Fruit fly (Drosophila melanogaster) whole organism, embryonic: ENCODE results near the gene CG42445.

ENCODE experiments used
- Abd-B ChIP-seq: fragments of 200-800 bp; sonication (Bioruptor generic); optimal IDR thresholded peaks from 2 replicates; lab custom pipeline; 2018; ENCODE audit warnings: missing biosample characterization, mild to moderate bottlenecking, missing genetic modification characterization, moderate library complexity
- CG11398 ChIP-seq: fragments of 200-800 bp; sonication (Bioruptor generic); optimal IDR thresholded peaks from 2 replicates; lab custom pipeline; 2016; ENCODE audit warnings: missing biosample characterization, missing genetic modification characterization
- CG11504 ChIP-seq: fragments of 200-800 bp; sonication (Bioruptor generic); optimal IDR thresholded peaks from 3 replicates; lab custom pipeline; 2019; ENCODE audit warnings: missing biosample characterization, mild to moderate bottlenecking, missing genetic modification characterization, moderate library complexity
- CG11723 ChIP-seq: fragments of 200-800 bp; sonication (Bioruptor generic); optimal IDR thresholded peaks from 2 replicates; lab custom pipeline; 2017; ENCODE audit warnings: missing biosample characterization, mild to moderate bottlenecking, missing genetic modification characterization
- CG14441 ChIP-seq: fragments of 200-800 bp; sonication (Bioruptor generic); IDR thresholded peaks from 2 replicates; pipeline ENCODE4 v1.3.6; 2022; ENCODE audit warnings: missing biosample characterization, missing genetic modification characterization
- CG17612 ChIP-seq: fragments of 200-800 bp; sonication (Bioruptor generic); IDR thresholded peaks from 2 replicates; pipeline ENCODE4 v1.3.6; 2022; ENCODE audit warnings: missing biosample characterization, missing genetic modification characterization
- CG18011 ChIP-seq: fragments of 200-800 bp; sonication (Bioruptor generic); optimal IDR thresholded peaks from 2 replicates; lab custom pipeline; 2017; ENCODE audit warnings: missing biosample characterization, missing genetic modification characterization, mild to moderate bottlenecking, moderate library complexity, missing genotype
- CG2120 ChIP-seq: fragments of 200-800 bp; sonication (Bioruptor generic); optimal IDR thresholded peaks from 3 replicates; lab custom pipeline; 2016; ENCODE audit warnings: missing biosample characterization, missing genetic modification characterization
- CG31365 ChIP-seq: fragments of 200-800 bp; sonication (Bioruptor generic); optimal IDR thresholded peaks from 2 replicates; lab custom pipeline; 2018; ENCODE audit warnings: missing biosample characterization, mild to moderate bottlenecking, missing genetic modification characterization
- CG32767 ChIP-seq: fragments of 200-800 bp; sonication (Bioruptor generic); IDR thresholded peaks from 2 replicates; pipeline ENCODE4 v1.3.6; 2022; ENCODE audit warnings: missing biosample characterization, missing genetic modification characterization
- CG33557 ChIP-seq: fragments of 200-800 bp; sonication (Bioruptor generic); optimal IDR thresholded peaks from 2 replicates; lab custom pipeline; 2019; ENCODE audit warnings: missing biosample characterization, mild to moderate bottlenecking, missing genetic modification characterization, moderate library complexity
- CG6254 ChIP-seq: fragments of 200-800 bp; sonication (Bioruptor generic); optimal IDR thresholded peaks from 3 replicates; lab custom pipeline; 2017; ENCODE audit warnings: mild to moderate bottlenecking, missing biosample characterization, missing genetic modification reagents, missing genetic modification characterization
- CG7357 ChIP-seq: fragments of 200-800 bp; sonication (Bioruptor generic); IDR thresholded peaks from 3 replicates; pipeline ENCODE4 v1.3.6; 2022; ENCODE audit warnings: missing biosample characterization, missing genetic modification characterization
- CG7928 ChIP-seq: fragments of 200-800 bp; sonication (Bioruptor generic); optimal IDR thresholded peaks from 2 replicates; lab custom pipeline; 2017; ENCODE audit warnings: missing biosample characterization, mild to moderate bottlenecking, missing genetic modification characterization
- CG8944 ChIP-seq: fragments of 200-800 bp; sonication (Bioruptor generic); optimal IDR thresholded peaks from 3 replicates; lab custom pipeline; 2016; ENCODE audit warnings: missing biosample characterization, missing genetic modification characterization
- CG9437 ChIP-seq: fragments of 200-800 bp; sonication (Bioruptor generic); optimal IDR thresholded peaks from 2 replicates; lab custom pipeline; 2018; ENCODE audit warnings: missing biosample characterization, mild to moderate bottlenecking, missing genetic modification characterization
- Dp ChIP-seq: fragments of 200-800 bp; sonication (Bioruptor generic); optimal IDR thresholded peaks from 2 replicates; lab custom pipeline; 2018; ENCODE audit warnings: missing biosample characterization, mild to moderate bottlenecking, missing genetic modification characterization, moderate library complexity
- Drgx ChIP-seq: fragments of 200-800 bp; sonication (Bioruptor generic); IDR thresholded peaks from 2 replicates; pipeline ENCODE4 v1.3.6; 2022; ENCODE audit warnings: missing biosample characterization, missing genetic modification characterization
- Ets65A ChIP-seq: fragments of 200-800 bp; sonication (Bioruptor generic); peaks from one replicate; lab custom pipeline; 2016; ENCODE audit warnings: missing biosample characterization, missing genetic modification characterization
- HLHmδ ChIP-seq: fragments of 200-800 bp; sonication (Bioruptor generic); optimal IDR thresholded peaks from 2 replicates; lab custom pipeline; 2018; ENCODE audit warnings: missing biosample characterization, mild to moderate bottlenecking, missing genetic modification characterization, moderate library complexity
- Hmr ChIP-seq: fragments of 200-800 bp; sonication (Bioruptor generic); optimal IDR thresholded peaks from 3 replicates; lab custom pipeline; 2017; ENCODE audit warnings: mild to moderate bottlenecking, missing biosample characterization, missing genetic modification reagents, missing genetic modification characterization
- Hr51 ChIP-seq, 2 experiments: fragments of 200-800 bp; sonication (Bioruptor generic); optimal IDR thresholded peaks; 2 replicates in 1 of 2; 3 replicates in 1 of 2; lab custom pipeline; 2016 to 2018; ENCODE audit warnings: missing biosample characterization in 2 of 2, missing genetic modification characterization in 2 of 2, mild to moderate bottlenecking in 1 of 2, moderate library complexity in 1 of 2
- MESR4 ChIP-seq: fragments of 200-800 bp; sonication (Bioruptor generic); optimal IDR thresholded peaks from 2 replicates; lab custom pipeline; 2018; ENCODE audit warnings: missing biosample characterization, mild to moderate bottlenecking, missing genetic modification characterization, moderate library complexity
- Neu2 ChIP-seq: fragments of 200-800 bp; sonication (Bioruptor generic); optimal IDR thresholded peaks from 3 replicates; lab custom pipeline; 2016; ENCODE audit warnings: missing biosample characterization, missing genetic modification characterization, borderline replicate concordance
- Oli ChIP-seq: fragments of 200-800 bp; sonication (Bioruptor generic); optimal IDR thresholded peaks from 2 replicates; lab custom pipeline; 2018; ENCODE audit warnings: missing biosample characterization, mild to moderate bottlenecking, missing genetic modification characterization, moderate library complexity
- Ravus ChIP-seq: fragments of 200-800 bp; sonication (Bioruptor generic); IDR thresholded peaks from 2 replicates; pipeline ENCODE4 v1.3.6; 2022; ENCODE audit warnings: missing biosample characterization, missing genetic modification characterization
- dmrt99B ChIP-seq: fragments of 200-800 bp; sonication (Bioruptor generic); optimal IDR thresholded peaks from 2 replicates; lab custom pipeline; 2018; ENCODE audit warnings: missing biosample characterization, mild to moderate bottlenecking, missing genetic modification characterization, moderate library complexity
- gro ChIP-seq: fragments of 200-800 bp; sonication (Bioruptor generic); optimal IDR thresholded peaks from 2 replicates; lab custom pipeline; 2016; ENCODE audit warnings: missing biosample characterization, missing genetic modification characterization
- gt ChIP-seq: fragments of 200-800 bp; sonication (Bioruptor generic); IDR thresholded peaks from 2 replicates; pipeline ENCODE4 v1.3.6; 2022; ENCODE audit warnings: missing biosample characterization, missing genetic modification characterization
- ham ChIP-seq: fragments of 200-800 bp; sonication (Bioruptor generic); IDR thresholded peaks from 2 replicates; pipeline ENCODE4 v1.3.6; 2022; ENCODE audit warnings: missing biosample characterization, missing genetic modification characterization
- kni ChIP-seq: fragments of 200-800 bp; sonication (Bioruptor generic); optimal IDR thresholded peaks from 3 replicates; lab custom pipeline; 2017; ENCODE audit warnings: mild to moderate bottlenecking, missing biosample characterization, missing genetic modification reagents, missing genetic modification characterization
- lmd ChIP-seq: fragments of 200-800 bp; sonication (Bioruptor generic); IDR thresholded peaks from 2 replicates; pipeline ENCODE4 v1.3.6; 2022; ENCODE audit warnings: missing biosample characterization, missing genetic modification characterization
- psq ChIP-seq: fragments of 200-800 bp; sonication (Bioruptor generic); optimal IDR thresholded peaks from 2 replicates; lab custom pipeline; 2017; ENCODE audit warnings: missing biosample characterization, missing genetic modification characterization
- sens ChIP-seq: fragments of 200-800 bp; sonication (Bioruptor generic); peaks from one replicate; lab custom pipeline; 2016; ENCODE audit warnings: missing biosample characterization, missing genetic modification characterization
- sens-2 ChIP-seq: fragments of 200-800 bp; sonication (Bioruptor generic); IDR thresholded peaks from 2 replicates; pipeline ENCODE4 v1.3.6; 2022; ENCODE audit warnings: missing biosample characterization, missing genetic modification characterization
- sna ChIP-seq: fragments of 200-800 bp; sonication (Bioruptor generic); IDR thresholded peaks from 2 replicates; pipeline ENCODE4 v1.3.6; 2022; ENCODE audit warnings: missing biosample characterization, missing genetic modification characterization; ENCODE audit not compliant: partially characterized antibody
- tap ChIP-seq: fragments of 200-800 bp; optimal IDR thresholded peaks from 3 replicates; lab custom pipeline; 2019; ENCODE audit warnings: missing biosample characterization, mild to moderate bottlenecking, missing genetic modification characterization, moderate library complexity
- vvl ChIP-seq: fragments of 200-800 bp; sonication (Bioruptor generic); IDR thresholded peaks from 2 replicates; pipeline ENCODE4 v1.3.6; 2022; ENCODE audit warnings: missing biosample characterization, missing genetic modification characterization
- zen ChIP-seq: fragments of 200-800 bp; sonication (Bioruptor generic); optimal IDR thresholded peaks from 3 replicates; lab custom pipeline; 2018; ENCODE audit warnings: missing biosample characterization, mild to moderate bottlenecking, missing genetic modification characterization, moderate library complexity

Gene CG42445

dm6 chr3L:8159724-8160422 lies 1.2 kb upstream of the CG42445 start, which contains the start of gene CG43886 (continued):
- no peak for TF ChIP-seq CG32767 (GFP tag; lab: Robert Waterston, UW)
- TF ChIP-seq Abd-B (GFP tag; lab: Kevin White, UChicago): peak; percentile 60
- TF ChIP-seq sens-2: no peak
- peak; percentile 41 for TF ChIP-seq Dp (GFP tag; lab: Kevin White, UChicago)
- no peak for TF ChIP-seq lmd (GFP tag; lab: Robert Waterston, UW)
- TF ChIP-seq gro: no peak
- TF ChIP-seq Hmr (GFP tag; lab: Kevin White, UChicago): no peak
- peak; percentile 49; the same call in 1 of the 2 replicates for TF ChIP-seq vvl (GFP tag; lab: Robert Waterston, UW)
- TF ChIP-seq CG33557 (GFP tag; lab: Kevin White, UChicago): no peak
- no peak for TF ChIP-seq sna (GFP tag; lab: Robert Waterston, UW)
- TF ChIP-seq CG18011 (GFP tag; lab: Kevin White, UChicago): peak; percentile 96
- TF ChIP-seq CG11398 (GFP tag; lab: Kevin White, UChicago): no peak
- no peak for TF ChIP-seq Neu2 (GFP tag; lab: Kevin White, UChicago)
- TF ChIP-seq CG31365 (tag; lab: Kevin White, UChicago): peak; percentile 88

- no peak for TF ChIP-seq zen
- no peak for TF ChIP-seq MESR4 (GFP tag; lab: Kevin White, UChicago)
- TF ChIP-seq CG2120 (GFP tag; lab: Kevin White, UChicago): no peak
- TF ChIP-seq CG7928 (GFP tag; lab: Kevin White, UChicago): no peak
- TF ChIP-seq HLHmδ: no peak
- no peak for TF ChIP-seq Ets65A
- TF ChIP-seq kni (GFP tag; lab: Kevin White, UChicago): no peak
- no peak for TF ChIP-seq CG17612
Observed at dm6 chr3L:8157079-8157478, 1.6 kb downstream of the CG42445 start.

- TF ChIP-seq gt (no peak), Drgx (GFP tag; lab: Robert Waterston, UW) (peak; percentile 41; the same call in 1 of the 2 replicates), ham (no peak), CG9437 (GFP tag; lab: Kevin White, UChicago) (no peak), dmrt99B (tag; lab: Kevin White, UChicago) (peak; percentile 29), sens (GFP tag; lab: Kevin White, UChicago) (peak; percentile 57), CG14441 (peak; percentile 48; the same call in 1 of the 2 replicates), psq (no peak), vvl (GFP tag; lab: Robert Waterston, UW) (no peak), CG8944 (no peak), Ravus (no peak), CG7357 (GFP tag; lab: Robert Waterston, UW) (no peak), Hr51 (GFP tag; optimal IDR thresholded peaks at IDR 0.05; lab: Kevin White, UChicago) (peak in 1 of 2 experiments; percentile 22), Oli (tag; lab: Kevin White, UChicago) (no peak), CG11723 (GFP tag; lab: Kevin White, UChicago) (no peak), CG11504 (tag; lab: Kevin White, UChicago) (peak; percentile 12), tap (tag; lab: Kevin White, UChicago) (no peak), CG6254 (no peak)
- TF ChIP-seq, all 482 proteins: peak for 6
Observed at dm6 chr3L:8156199-8156598, 2.5 kb downstream of the CG42445 start.
